Worm (Caenorhabditis elegans) whole organism, young adult: ENCODE measurements around the gene T19D12.1.

Experiments
- B0336.3 ChIP-seq: fragments of 200-800 bp; sonication (Bioruptor generic); IDR thresholded peaks from 2 replicates; pipeline ENCODE4 v1.3.6; 2022; ENCODE audit warnings: missing genetic modification characterization, missing compliant biosample characterization
- T26A5.8 ChIP-seq: sonication (generic microtip); optimal IDR thresholded peaks from 2 replicates; lab custom pipeline; 2016; ENCODE audit warnings: missing genetic modification characterization, missing compliant biosample characterization
- Y53G8AR.9 ChIP-seq: fragments of 200-800 bp; sonication (Bioruptor generic); conservative IDR thresholded peaks from 2 replicates; pipeline ENCODE4 v1.3.6; 2022; ENCODE audit warnings: missing genetic modification reagents, missing genetic modification characterization, missing compliant biosample characterization
- aptf-3 ChIP-seq: fragments of 200-800 bp; sonication (Bioruptor generic); IDR thresholded peaks from 2 replicates; pipeline ENCODE4 v1.3.6; 2022; ENCODE audit warnings: missing genetic modification characterization, missing compliant biosample characterization
- athp-1 ChIP-seq: sonication (generic microtip); optimal IDR thresholded peaks from 2 replicates; lab custom pipeline; 2017; ENCODE audit warnings: mild to moderate bottlenecking, missing genetic modification characterization, missing compliant biosample characterization
- dpff-1 ChIP-seq: sonication (generic microtip); optimal IDR thresholded peaks from 2 replicates; lab custom pipeline; 2017; ENCODE audit warnings: mild to moderate bottlenecking, missing genetic modification characterization, missing compliant biosample characterization
- madf-10 ChIP-seq: sonication (generic microtip); optimal IDR thresholded peaks from 2 replicates; lab custom pipeline; 2016; ENCODE audit warnings: mild to moderate bottlenecking, missing genetic modification characterization, missing compliant biosample characterization
- madf-8 ChIP-seq: fragments of 200-800 bp; sonication (Bioruptor generic); conservative IDR thresholded peaks from 2 replicates; pipeline ENCODE4 v1.3.6; 2022; ENCODE audit warnings: missing genetic modification reagents, missing genetic modification characterization, missing compliant biosample characterization
- nfya-1 ChIP-seq: sonication (generic microtip); optimal IDR thresholded peaks from 2 replicates; lab custom pipeline; 2017; ENCODE audit warnings: antibody characterized with exemption, missing compliant biosample characterization, missing genetic modification characterization, borderline replicate concordance; ENCODE audit not compliant: insufficient read depth
- nhr-80 ChIP-seq: sonication (generic microtip); optimal IDR thresholded peaks from 2 replicates; lab custom pipeline; 2016; ENCODE audit warnings: missing genetic modification characterization, missing compliant biosample characterization

DNA sequence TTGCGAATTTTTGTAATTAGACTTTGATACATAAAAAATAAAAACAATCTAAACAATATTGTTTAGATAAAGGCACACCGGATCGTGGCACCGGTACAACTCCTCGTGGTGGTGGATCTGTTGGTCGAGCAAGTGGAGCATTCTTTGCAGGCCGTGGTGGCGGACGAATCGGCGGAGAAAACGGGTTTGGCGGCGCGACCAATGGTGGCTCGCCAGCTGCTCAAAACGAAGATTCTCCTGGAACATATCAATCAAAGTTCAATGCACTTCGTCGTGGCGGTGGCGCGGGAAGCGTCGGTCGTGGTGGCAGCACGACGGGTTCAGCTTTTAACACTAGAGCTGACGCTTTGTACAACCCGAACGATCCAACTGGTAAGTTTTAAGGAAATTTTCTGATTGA is 19.3 kb downstream of the T19D12.1 start:
- TF ChIP-seq aptf-3 (GFP tag; lab: Robert Waterston, UW): no peak
- no peak for TF ChIP-seq nhr-80
- TF ChIP-seq B0336.3 (GFP tag; lab: Robert Waterston, UW): no peak
- TF ChIP-seq T26A5.8 (tag; lab: Kevin White, UChicago): no peak
- no peak for TF ChIP-seq athp-1 (tag; lab: Kevin White, UChicago)
- TF ChIP-seq madf-10 (tag; lab: Kevin White, UChicago): no peak
- TF ChIP-seq Y53G8AR.9: no peak
- TF ChIP-seq nfya-1 (tag; lab: Kevin White, UChicago): no peak
- TF ChIP-seq dpff-1 (tag; lab: Kevin White, UChicago): no peak
- no peak for TF ChIP-seq madf-8 (GFP tag; lab: Robert Waterston, UW)
